Worm (Caenorhabditis elegans): ENCODE data around the gene acc-4.

The acc-4 gene

DNA sequence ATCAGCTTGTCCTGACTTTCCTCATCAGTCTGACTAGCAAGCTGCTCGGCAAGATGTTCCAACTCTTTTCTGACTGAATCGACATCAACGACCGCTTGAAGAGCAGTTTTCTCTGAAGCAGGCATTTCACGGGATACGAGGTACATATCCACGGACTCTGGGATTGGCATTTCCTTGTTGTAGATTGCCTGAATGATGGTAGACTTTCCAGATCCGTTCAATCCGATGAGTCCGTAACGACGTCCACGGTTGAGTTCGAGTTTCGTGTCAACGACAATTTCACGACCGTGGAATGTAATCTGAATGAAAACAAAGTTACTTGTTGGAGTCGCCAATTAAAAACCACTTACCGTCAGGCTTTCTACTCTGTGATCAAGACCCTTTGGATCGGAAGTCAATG, 22.4 kb downstream of the acc-4 start:
- TF ChIP-seq ceh-16 (tag; optimal IDR thresholded peaks at IDR 0.05) (no peak), daf-12 (tag; optimal IDR thresholded peaks at IDR 0.05) (no peak), nhr-77 (tag; optimal IDR thresholded peaks at IDR 0.05) (no peak), ztf-11 (tag; optimal IDR thresholded peaks at IDR 0.05) (no peak), lin-15B (tag; optimal IDR thresholded peaks at IDR 0.05) (no peak), nhr-76 (tag; optimal IDR thresholded peaks at IDR 0.05) (no peak), ceh-28 (tag; optimal IDR thresholded peaks at IDR 0.05) (no peak), snpc-4 (tag; optimal IDR thresholded peaks at IDR 0.05) (no peak), eor-1 (tag; optimal IDR thresholded peaks at IDR 0.05) (no peak), skn-1 (tag; optimal IDR thresholded peaks at IDR 0.05) (no peak), ama-1 (optimal IDR thresholded peaks at IDR 0.05) (no peak), nhr-28 (tag; optimal IDR thresholded peaks at IDR 0.05) (no peak), lin-39 (tag; optimal IDR thresholded peaks at IDR 0.05) (no peak)

DNA sequence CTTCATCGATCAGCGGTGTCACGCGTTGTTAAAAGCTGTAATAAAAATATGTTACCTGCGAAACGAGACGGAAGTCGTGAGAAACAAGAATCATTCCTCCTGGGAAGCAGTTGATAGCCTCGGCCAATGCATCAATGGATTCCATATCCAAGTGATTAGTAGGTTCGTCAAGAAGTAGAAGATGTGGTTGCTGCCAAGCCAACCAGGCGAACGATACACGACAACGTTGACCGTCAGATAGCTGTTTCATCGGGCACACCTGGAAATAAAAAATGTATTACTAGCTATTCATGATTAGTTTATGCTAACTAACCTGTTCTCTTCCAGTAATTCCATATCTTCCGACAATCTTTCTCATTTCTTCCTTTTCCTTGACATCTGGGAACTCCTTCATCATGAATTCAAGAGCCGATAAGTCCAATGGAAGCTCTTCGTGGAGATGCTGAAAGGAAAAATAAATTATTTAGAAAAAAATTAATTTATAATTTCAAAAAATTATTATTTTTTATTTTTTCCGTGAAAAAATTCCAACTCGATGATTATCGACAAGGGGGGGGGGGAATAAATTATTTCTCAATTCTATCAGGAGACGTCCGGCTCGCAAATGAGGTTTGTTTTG, 24.8 kb downstream of the acc-4 start, which contains the start of gene tag-164:
Gene tag-164 (plus strand): TSS at position 569 of the 619 bp plus-strand sequence.
- TF ChIP-seq eor-1 (tag; optimal IDR thresholded peaks at IDR 0.05), result no peak
- no peak for TF ChIP-seq lsy-12 (tag; optimal IDR thresholded peaks at IDR 0.05)
- no peak for TF ChIP-seq ztf-11 (tag; optimal IDR thresholded peaks at IDR 0.05)
- TF ChIP-seq ZK546.5 (tag; optimal IDR thresholded peaks at IDR 0.05), result no peak
- TF ChIP-seq daf-12 (tag; optimal IDR thresholded peaks at IDR 0.05), result no peak
- no peak for TF ChIP-seq skn-1 (tag; optimal IDR thresholded peaks at IDR 0.05)
- no peak for TF ChIP-seq nhr-12 (tag; optimal IDR thresholded peaks at IDR 0.05)
- no peak for TF ChIP-seq sea-2 (GFP tag; optimal IDR thresholded peaks at IDR 0.05)
- no peak for TF ChIP-seq mdl-1 (tag; optimal IDR thresholded peaks at IDR 0.05)
- TF ChIP-seq nhr-76 (tag; optimal IDR thresholded peaks at IDR 0.05), result no peak
- TF ChIP-seq egl-27 (tag; optimal IDR thresholded peaks at IDR 0.05), result no peak
- no peak for TF ChIP-seq elt-3 (tag; optimal IDR thresholded peaks at IDR 0.05)
- TF ChIP-seq ceh-82 (tag; optimal IDR thresholded peaks at IDR 0.05), result no peak

DNA sequence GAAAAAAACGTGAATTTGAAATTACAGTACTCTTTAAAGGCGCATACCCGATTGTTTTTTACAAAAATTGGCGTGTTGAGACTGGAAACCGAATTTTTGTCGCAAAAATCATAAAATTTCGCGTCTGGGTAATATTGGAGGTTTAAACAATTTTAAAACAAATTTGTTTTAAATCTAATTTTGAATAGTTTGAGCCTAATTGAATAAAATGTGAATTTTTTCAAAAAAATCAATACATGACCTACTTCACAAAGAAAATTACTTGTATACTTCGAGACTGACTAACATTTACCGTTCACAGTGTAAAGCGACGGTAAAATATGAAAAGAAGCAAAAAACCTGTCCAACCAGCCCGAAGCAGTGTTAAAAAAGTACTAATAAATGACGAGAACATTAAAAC, 26.6 kb downstream of the acc-4 start:
- TF ChIP-seq nhr-237 (tag; optimal IDR thresholded peaks at IDR 0.05), result no peak
- peak; percentile 5 for TF ChIP-seq nhr-23 (tag; optimal IDR thresholded peaks at IDR 0.05)
- peak; percentile 58 for TF ChIP-seq ceh-28 (tag; optimal IDR thresholded peaks at IDR 0.05)
- peak; percentile 7 for TF ChIP-seq ama-1 (optimal IDR thresholded peaks at IDR 0.05)
- no peak for TF ChIP-seq nhr-25 (tag; optimal IDR thresholded peaks at IDR 0.05)

ce11 chrIII:13455816-13456215, 28.1 kb downstream of the acc-4 start:
- TF ChIP-seq daf-12 (tag; optimal IDR thresholded peaks at IDR 0.05), result no peak
- TF ChIP-seq elt-1 (tag; optimal IDR thresholded peaks at IDR 0.05), result no peak
- TF ChIP-seq nhr-11 (tag; optimal IDR thresholded peaks at IDR 0.05), result no peak
- no peak for TF ChIP-seq ceh-28 (tag; optimal IDR thresholded peaks at IDR 0.05)
- TF ChIP-seq lin-15B (tag; optimal IDR thresholded peaks at IDR 0.05), result peak; percentile 47
- no peak for TF ChIP-seq ztf-4 (tag; optimal IDR thresholded peaks at IDR 0.05)
- TF ChIP-seq ZK546.5 (tag; optimal IDR thresholded peaks at IDR 0.05), result no peak
- no peak for TF ChIP-seq fkh-2 (tag; optimal IDR thresholded peaks at IDR 0.05)
- TF ChIP-seq nhr-43 (tag; optimal IDR thresholded peaks at IDR 0.05; ENCODE audit: poor library complexity, severe bottlenecking), result no peak
- peak; percentile 3 for TF ChIP-seq hmg-11 (tag; optimal IDR thresholded peaks at IDR 0.05)
- peak; percentile 47 for TF ChIP-seq pha-4 (tag; optimal IDR thresholded peaks at IDR 0.05)
- TF ChIP-seq nhr-25 (tag; optimal IDR thresholded peaks at IDR 0.05), result no peak
- peak; percentile 34 for TF ChIP-seq fkh-10 (GFP tag; optimal IDR thresholded peaks at IDR 0.05)
- TF ChIP-seq snpc-4 (tag; optimal IDR thresholded peaks at IDR 0.05), result no peak
- TF ChIP-seq ceh-9 (tag; optimal IDR thresholded peaks at IDR 0.05), result no peak
- no peak for TF ChIP-seq nhr-237 (tag; optimal IDR thresholded peaks at IDR 0.05)
- no peak for TF ChIP-seq egl-5 (tag; optimal IDR thresholded peaks at IDR 0.05)
- TF ChIP-seq elt-2 (tag; optimal IDR thresholded peaks at IDR 0.05), result no peak
- TF ChIP-seq ztf-11 (tag; optimal IDR thresholded peaks at IDR 0.05), result no peak
- no peak for TF ChIP-seq nhr-28 (tag; optimal IDR thresholded peaks at IDR 0.05)
- no peak for TF ChIP-seq elt-3 (tag; optimal IDR thresholded peaks at IDR 0.05)
- TF ChIP-seq nfya-1 (tag; optimal IDR thresholded peaks at IDR 0.05; ENCODE audit: insufficient read depth), result peak; percentile 51
- no peak for TF ChIP-seq mdl-1 (tag; optimal IDR thresholded peaks at IDR 0.05)
- no peak for TF ChIP-seq ceh-16 (tag; optimal IDR thresholded peaks at IDR 0.05)
- TF ChIP-seq lin-39 (tag; optimal IDR thresholded peaks at IDR 0.05), result peak; percentile 0
- TF ChIP-seq R02D3.7 (tag; optimal IDR thresholded peaks at IDR 0.05), result no peak

All from whole organism, L3 larva.